Fruit fly (Drosophila melanogaster) whole organism, wandering third instar larva: ENCODE data around the gene ZC3H3.

Source experiments
- Abd-B ChIP-seq: fragments of >200 bp; optimal IDR thresholded peaks from 2 replicates; lab custom pipeline; 2017; ENCODE audit warnings: missing biosample characterization, missing genetic modification characterization
- CG9705 ChIP-seq: fragments of 200-800 bp; sonication (Bioruptor generic); optimal IDR thresholded peaks from 2 replicates; lab custom pipeline; 2018; ENCODE audit warnings: missing biosample characterization, mild to moderate bottlenecking, missing genetic modification characterization
- CrebA ChIP-seq: fragments of 200-800 bp; sonication (Bioruptor generic); optimal IDR thresholded peaks from 2 replicates; lab custom pipeline; 2016; ENCODE audit warnings: missing biosample characterization, mild to moderate bottlenecking, missing genetic modification characterization, borderline replicate concordance
- Dif ChIP-seq: fragments of 200-275, 200-300 bp; sonication (Bioruptor generic); optimal IDR thresholded peaks from 2 replicates; lab custom pipeline; 2018; ENCODE audit warnings: missing biosample characterization, missing genetic modification characterization; ENCODE audit not compliant: partially characterized antibody
- GATAd ChIP-seq: sonication (Bioruptor generic); optimal IDR thresholded peaks from 2 replicates; lab custom pipeline; 2016; ENCODE audit warnings: missing biosample characterization, missing genetic modification characterization
- HLH106 ChIP-seq: fragments of 200-800 bp; optimal IDR thresholded peaks from 3 replicates; lab custom pipeline; 2019; ENCODE audit warnings: missing biosample characterization, mild to moderate bottlenecking, missing genetic modification characterization, moderate library complexity
- Hnf4 ChIP-seq: fragments of 200-800 bp; sonication (Bioruptor generic); optimal IDR thresholded peaks from 2 replicates; lab custom pipeline; 2016; ENCODE audit warnings: missing biosample characterization, mild to moderate bottlenecking, missing genetic modification characterization
- Hr78 ChIP-seq: fragments of >200 bp; optimal IDR thresholded peaks from 2 replicates; lab custom pipeline; 2017; ENCODE audit warnings: missing biosample characterization, missing genetic modification characterization
- Jra ChIP-seq: sonication (Bioruptor generic); optimal IDR thresholded peaks from 2 replicates; lab custom pipeline; 2016; ENCODE audit warnings: missing biosample characterization, missing genetic modification characterization
- Mio ChIP-seq: sonication (Bioruptor generic); optimal IDR thresholded peaks from 2 replicates; lab custom pipeline; 2016; ENCODE audit warnings: missing biosample characterization, missing genetic modification characterization
- Myc ChIP-seq: fragments of >200 bp; optimal IDR thresholded peaks from 2 replicates; lab custom pipeline; 2017
- N ChIP-seq: fragments of >200 bp; optimal IDR thresholded peaks from 2 replicates; lab custom pipeline; 2018; ENCODE audit warnings: missing biosample characterization, missing external identifiers, missing genetic modification characterization
- OdsH ChIP-seq: fragments of 200-800 bp; sonication (Bioruptor generic); optimal IDR thresholded peaks from 2 replicates; lab custom pipeline; 2016; ENCODE audit warnings: missing biosample characterization, mild to moderate bottlenecking, missing genetic modification characterization
- Rel ChIP-seq, 2 experiments: fragments of 200-800 bp; sonication (Bioruptor generic) in 1 of 2; optimal IDR thresholded peaks; 2 replicates in 1 of 2; 3 replicates in 1 of 2; lab custom pipeline; 2016 to 2019; ENCODE audit warnings: mild to moderate bottlenecking in 2 of 2, missing biosample characterization in 2 of 2, missing genetic modification characterization in 2 of 2, moderate library complexity in 1 of 2
- Sp1 ChIP-seq: fragments of 200-800 bp; sonication (Bioruptor generic); optimal IDR thresholded peaks from 3 replicates; lab custom pipeline; 2019; ENCODE audit warnings: missing biosample characterization, mild to moderate bottlenecking, missing genetic modification characterization, moderate library complexity
- Vsx2 ChIP-seq: fragments of 200-300, 225-300 bp; sonication (Bioruptor generic); optimal IDR thresholded peaks from 2 replicates; lab custom pipeline; 2018; ENCODE audit warnings: missing biosample characterization, missing genetic modification characterization; ENCODE audit not compliant: partially characterized antibody
- br ChIP-seq: fragments of 200-800 bp; sonication (Bioruptor generic); optimal IDR thresholded peaks from 2 replicates; lab custom pipeline; 2016; ENCODE audit warnings: missing biosample characterization, missing genetic modification characterization
- brk ChIP-seq: fragments of 200-800 bp; sonication (Bioruptor generic); optimal IDR thresholded peaks from 2 replicates; lab custom pipeline; 2016; ENCODE audit warnings: missing biosample characterization, mild to moderate bottlenecking, missing genetic modification characterization
- dl ChIP-seq, 2 experiments: fragments of 175-275, 200-275 bp in 1 of 2; fragments of 200-275 bp in 1 of 2; sonication (Bioruptor generic); optimal IDR thresholded peaks; lab custom pipeline; 2018; ENCODE audit warnings: mild to moderate bottlenecking in 2 of 2, missing biosample characterization in 2 of 2, missing genetic modification characterization in 2 of 2, moderate library complexity in 2 of 2; ENCODE audit not compliant: partially characterized antibody in 2 of 2, insufficient read depth in 1 of 2
- dmrt93B ChIP-seq: fragments of 200-800 bp; sonication (Bioruptor generic); optimal IDR thresholded peaks from 2 replicates; lab custom pipeline; 2018; ENCODE audit warnings: missing biosample characterization, mild to moderate bottlenecking, missing genetic modification characterization
- dsf ChIP-seq: sonication (Bioruptor generic); optimal IDR thresholded peaks from 2 replicates; lab custom pipeline; 2016; ENCODE audit warnings: missing biosample characterization, missing genetic modification characterization, borderline replicate concordance
- ey ChIP-seq: fragments of 200-800 bp; sonication (Bioruptor generic); optimal IDR thresholded peaks from 2 replicates; lab custom pipeline; 2016; ENCODE audit warnings: missing biosample characterization, missing genetic modification characterization
- foxo ChIP-seq, 2 experiments: fragments of 200-800 bp; sonication (Bioruptor generic); optimal IDR thresholded peaks; 2 replicates in 1 of 2; 3 replicates in 1 of 2; lab custom pipeline; 2016 to 2017; ENCODE audit warnings: missing biosample characterization in 2 of 2, missing genetic modification characterization in 2 of 2
- fru ChIP-seq: fragments of 200-800 bp; sonication (Bioruptor generic); optimal IDR thresholded peaks from 3 replicates; lab custom pipeline; 2016; ENCODE audit warnings: missing biosample characterization, mild to moderate bottlenecking, missing genetic modification characterization
- h ChIP-seq: fragments of 200-800 bp; sonication (Bioruptor generic); optimal IDR thresholded peaks from 3 replicates; lab custom pipeline; 2016; ENCODE audit warnings: missing biosample characterization, mild to moderate bottlenecking, missing genetic modification characterization
- pan ChIP-seq: fragments of >200 bp; optimal IDR thresholded peaks from 2 replicates; lab custom pipeline; 2017
- psq ChIP-seq: fragments of 200-800 bp; sonication (Bioruptor generic); optimal IDR thresholded peaks from 3 replicates; lab custom pipeline; 2017; ENCODE audit warnings: missing biosample characterization, mild to moderate bottlenecking, missing genetic modification characterization, moderate library complexity
- rgr ChIP-seq: fragments of 200-800 bp; sonication (Bioruptor generic); optimal IDR thresholded peaks from 3 replicates; lab custom pipeline; 2016; ENCODE audit warnings: missing biosample characterization, mild to moderate bottlenecking, missing genetic modification characterization
- sage ChIP-seq: fragments of 200-800 bp; sonication (Bioruptor generic); optimal IDR thresholded peaks from 2 replicates; lab custom pipeline; 2016; ENCODE audit warnings: missing biosample characterization, mild to moderate bottlenecking, missing genetic modification characterization
- tai ChIP-seq: sonication (Bioruptor generic); optimal IDR thresholded peaks from 2 replicates; lab custom pipeline; 2016; ENCODE audit warnings: missing biosample characterization, missing genetic modification characterization

Gene ZC3H3

dm6 chr3L:8538355-8538754 lies 28.8 kb upstream of the ZC3H3 start:
- TF ChIP-seq N: no peak
- no peak for TF ChIP-seq ey (GFP tag; lab: Kevin White, UChicago)
- no peak for TF ChIP-seq dmrt93B (GFP tag; lab: Kevin White, UChicago)
- no peak for TF ChIP-seq dsf (GFP tag; lab: Kevin White, UChicago)
- TF ChIP-seq Jra (GFP tag; lab: Kevin White, UChicago): no peak
- TF ChIP-seq fru (GFP tag; lab: Kevin White, UChicago): no peak
- no peak for TF ChIP-seq psq (GFP tag; lab: Kevin White, UChicago)
- TF ChIP-seq HLH106 (tag; lab: Kevin White, UChicago): no peak
- no peak for TF ChIP-seq Hnf4 (GFP tag; lab: Kevin White, UChicago)
- no peak for TF ChIP-seq Abd-B
- TF ChIP-seq Vsx2: no peak
- no peak for TF ChIP-seq rgr (GFP tag; lab: Kevin White, UChicago)
- no peak for TF ChIP-seq dl (GFP tag; optimal IDR thresholded peaks at IDR 0.05; lab: Kevin White, UChicago; ENCODE audit: insufficient read depth in 1 of 2, partially characterized antibody in 2 of 2)
- no peak for TF ChIP-seq Rel (GFP tag; optimal IDR thresholded peaks at IDR 0.05; lab: Kevin White, UChicago)
- no peak for TF ChIP-seq Rel (tag; optimal IDR thresholded peaks at IDR 0.05; lab: Kevin White, UChicago)
- TF ChIP-seq CrebA (GFP tag; lab: Kevin White, UChicago): no peak

DNA sequence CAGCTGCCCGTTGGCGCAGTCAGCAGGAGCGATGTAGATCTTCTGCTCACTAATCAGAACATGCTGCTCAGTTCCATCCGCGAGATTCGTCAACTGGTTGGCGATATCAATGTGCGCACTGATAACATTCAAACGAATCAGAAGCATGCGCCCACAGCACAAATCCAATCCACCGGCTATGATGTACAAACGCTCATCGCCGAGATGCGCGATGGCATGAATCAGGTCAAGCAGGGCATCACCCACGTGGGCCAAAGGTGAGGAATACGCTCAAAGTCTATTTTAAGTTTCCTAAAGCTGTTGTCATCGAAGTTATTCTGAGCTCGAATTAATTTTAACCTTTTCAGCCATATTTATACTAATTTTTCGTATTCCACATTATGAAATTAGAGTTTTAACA lies 26.8 kb upstream of the ZC3H3 start:
- TF ChIP-seq tai (GFP tag; lab: Kevin White, UChicago) (no peak), pan (no peak), OdsH (no peak), Jra (GFP tag; lab: Kevin White, UChicago) (no peak), N (no peak), Hnf4 (GFP tag; lab: Kevin White, UChicago) (no peak), h (GFP tag; lab: Kevin White, UChicago) (no peak), Mio (GFP tag; lab: Kevin White, UChicago) (no peak), CrebA (GFP tag; lab: Kevin White, UChicago) (no peak), fru (GFP tag; lab: Kevin White, UChicago) (no peak), rgr (GFP tag; lab: Kevin White, UChicago) (no peak), dl (GFP tag; optimal IDR thresholded peaks at IDR 0.05; lab: Kevin White, UChicago; ENCODE audit: insufficient read depth in 1 of 2, partially characterized antibody in 2 of 2) (no peak), Dif (no peak), sage (GFP tag; lab: Kevin White, UChicago) (no peak), brk (GFP tag; lab: Kevin White, UChicago) (no peak), CG9705 (GFP tag; lab: Kevin White, UChicago) (no peak), br (GFP tag; lab: Kevin White, UChicago) (no peak), Hr78 (GFP tag; lab: Kevin White, UChicago) (no peak)
- TF ChIP-seq, all 38 proteins: peak for 0

- TF ChIP-seq Myc (lab: Kevin White, UChicago) (peak; percentile 34), sage (GFP tag; lab: Kevin White, UChicago) (no peak), Rel (GFP tag; optimal IDR thresholded peaks at IDR 0.05; lab: Kevin White, UChicago) (no peak), Rel (tag; optimal IDR thresholded peaks at IDR 0.05; lab: Kevin White, UChicago) (peak; percentile 32), GATAd (peak; percentile 71)
Measured at dm6 chr3L:8534386-8535306, 25.1 kb upstream of the ZC3H3 start, which contains the start of gene ergic53. Gene ergic53 (plus strand): TSS chr3L:8534977.

DNA sequence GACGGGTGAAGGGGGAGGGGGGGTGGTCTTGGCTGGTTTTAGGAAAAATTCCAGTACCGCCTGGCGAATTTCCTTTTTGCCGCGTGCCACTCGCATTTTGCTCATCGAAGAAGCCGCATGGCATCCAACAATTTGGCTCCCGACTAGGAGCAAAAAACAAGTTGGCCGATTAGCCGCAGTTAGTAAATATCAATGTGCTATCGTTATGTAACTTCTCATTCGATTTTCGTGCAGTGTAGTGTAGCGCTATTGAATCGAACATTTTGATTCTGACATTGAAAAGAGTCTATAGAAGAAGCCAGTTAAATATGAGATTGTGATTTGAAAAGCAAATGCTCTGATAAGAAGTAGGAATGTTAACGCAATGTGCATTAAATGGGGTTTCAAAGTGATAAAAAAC lies 20.1 kb upstream of the ZC3H3 start:
- TF ChIP-seq Mio (GFP tag; lab: Kevin White, UChicago): no peak
- TF ChIP-seq Sp1 (GFP tag; lab: Kevin White, UChicago): no peak
- TF ChIP-seq dmrt93B (GFP tag; lab: Kevin White, UChicago): no peak
- TF ChIP-seq foxo (GFP tag; optimal IDR thresholded peaks at IDR 0.05; lab: Kevin White, UChicago): no peak
- TF ChIP-seq rgr (GFP tag; lab: Kevin White, UChicago): no peak
